Fruit fly (Drosophila melanogaster) whole organism, embryonic: ENCODE measurements around the gene Plod.
A peak's percentile ranks its signal among the peaks of the same experiment; 100 is the strongest.

Experiments used
- Blimp-1 ChIP-seq: fragments of 200-800 bp; sonication (Bioruptor generic); optimal IDR thresholded peaks from 3 replicates; lab custom pipeline; 2018; ENCODE audit warnings: missing biosample characterization, missing genetic modification characterization, mild to moderate bottlenecking, moderate library complexity, missing genetic modification reagents
- CG10267 ChIP-seq: fragments of 200-800 bp; sonication (Bioruptor generic); optimal IDR thresholded peaks from 2 replicates; lab custom pipeline; 2018; ENCODE audit warnings: missing biosample characterization, mild to moderate bottlenecking, missing genetic modification characterization, moderate library complexity
- CG10565 ChIP-seq: fragments of 200-800 bp; sonication (Bioruptor generic); optimal IDR thresholded peaks from 3 replicates; lab custom pipeline; 2016; ENCODE audit warnings: missing biosample characterization, mild to moderate bottlenecking, missing genetic modification characterization
- CG11247 ChIP-seq: fragments of 200-800 bp; sonication (Bioruptor generic); IDR thresholded peaks from 2 replicates; pipeline ENCODE4 v1.3.6; 2022; ENCODE audit warnings: missing biosample characterization, missing genetic modification characterization
- CG11398 ChIP-seq: fragments of 200-800 bp; sonication (Bioruptor generic); optimal IDR thresholded peaks from 2 replicates; lab custom pipeline; 2016; ENCODE audit warnings: missing biosample characterization, missing genetic modification characterization
- CG15269 ChIP-seq: fragments of 200-800 bp; sonication (Bioruptor generic); optimal IDR thresholded peaks from 2 replicates; lab custom pipeline; 2018; ENCODE audit warnings: missing biosample characterization, mild to moderate bottlenecking, missing genetic modification characterization, moderate library complexity
- CG17612 ChIP-seq: fragments of 200-800 bp; sonication (Bioruptor generic); IDR thresholded peaks from 2 replicates; pipeline ENCODE4 v1.3.6; 2022; ENCODE audit warnings: missing biosample characterization, missing genetic modification characterization
- CG30431 ChIP-seq: fragments of 200-800 bp; sonication (Bioruptor generic); optimal IDR thresholded peaks from 2 replicates; lab custom pipeline; 2017; ENCODE audit warnings: missing biosample characterization, missing genetic modification characterization
- CG34376 ChIP-seq: fragments of 200-800 bp; sonication (Bioruptor generic); optimal IDR thresholded peaks from 2 replicates; lab custom pipeline; 2018; ENCODE audit warnings: missing biosample characterization, mild to moderate bottlenecking, missing genetic modification characterization
- CG42726 ChIP-seq: fragments of 200-800 bp; sonication (Bioruptor generic); IDR thresholded peaks from 2 replicates; pipeline ENCODE4 v1.3.6; 2022; ENCODE audit warnings: missing biosample characterization, missing genetic modification characterization; ENCODE audit not compliant: partially characterized antibody
- CG6765 ChIP-seq: fragments of 200-800 bp; sonication (Bioruptor generic); optimal IDR thresholded peaks from 3 replicates; lab custom pipeline; 2017; ENCODE audit warnings: missing biosample characterization, mild to moderate bottlenecking, missing genetic modification characterization
- CG7963 ChIP-seq: fragments of 200-800 bp; sonication (Bioruptor generic); IDR thresholded peaks from 3 replicates; pipeline ENCODE4 v1.3.6; 2022; ENCODE audit warnings: missing biosample characterization, missing genetic modification characterization; ENCODE audit not compliant: partially characterized antibody
- CG8089 ChIP-seq: fragments of 200-800 bp; sonication (Bioruptor generic); optimal IDR thresholded peaks from 3 replicates; lab custom pipeline; 2016; ENCODE audit warnings: missing biosample characterization, missing genetic modification characterization
- CG8359 ChIP-seq: fragments of 200-800 bp; sonication (Bioruptor generic); optimal IDR thresholded peaks from 2 replicates; lab custom pipeline; 2017; ENCODE audit warnings: missing biosample characterization, mild to moderate bottlenecking, missing genetic modification characterization, borderline replicate concordance
- CG8924 ChIP-seq: fragments of 200-800 bp; optimal IDR thresholded peaks from 3 replicates; lab custom pipeline; 2019; ENCODE audit warnings: missing biosample characterization, mild to moderate bottlenecking, missing genetic modification characterization, moderate library complexity
- D19B ChIP-seq: fragments of 200-800 bp; sonication (Bioruptor generic); optimal IDR thresholded peaks from 2 replicates; lab custom pipeline; 2017; ENCODE audit warnings: missing biosample characterization, mild to moderate bottlenecking, missing genetic modification characterization
- Dref ChIP-seq: fragments of 200-800 bp; sonication (Bioruptor generic); IDR thresholded peaks from 2 replicates; pipeline ENCODE4 v1.3.6; 2022; ENCODE audit warnings: missing biosample characterization, missing genetic modification characterization
- Mad ChIP-seq: fragments of 200-800 bp; sonication (Bioruptor generic); optimal IDR thresholded peaks from 2 replicates; lab custom pipeline; 2016; ENCODE audit warnings: missing biosample characterization, missing genetic modification characterization
- NC2α ChIP-seq: fragments of 200-800 bp; sonication (Bioruptor generic); optimal IDR thresholded peaks from 2 replicates; lab custom pipeline; 2016; ENCODE audit warnings: missing biosample characterization, missing genetic modification characterization
- Nf-YB ChIP-seq: fragments of 200-800 bp; sonication (Bioruptor generic); optimal IDR thresholded peaks from 3 replicates; lab custom pipeline; 2019; ENCODE audit warnings: missing biosample characterization, mild to moderate bottlenecking, missing genetic modification characterization, moderate library complexity
- NfI ChIP-seq: fragments of 200-800 bp; sonication (Bioruptor generic); optimal IDR thresholded peaks from 3 replicates; lab custom pipeline; 2018; ENCODE audit warnings: missing biosample characterization, mild to moderate bottlenecking, missing genetic modification characterization, moderate library complexity
- Optix ChIP-seq: fragments of 200-800 bp; sonication (Bioruptor generic); IDR thresholded peaks from 3 replicates; pipeline ENCODE4 v1.3.6; 2022; ENCODE audit warnings: missing biosample characterization, missing genetic modification characterization
- ab ChIP-seq: fragments of 200-800 bp; sonication (Bioruptor generic); optimal IDR thresholded peaks from 2 replicates; lab custom pipeline; 2016; ENCODE audit warnings: missing biosample characterization, missing genetic modification characterization
- ash1 ChIP-seq: fragments of 200-800 bp; sonication (Bioruptor generic); optimal IDR thresholded peaks from 2 replicates; lab custom pipeline; 2018; ENCODE audit warnings: missing biosample characterization, mild to moderate bottlenecking, missing genetic modification characterization
- bowl ChIP-seq: fragments of 200-800 bp; sonication (Bioruptor generic); IDR thresholded peaks from 2 replicates; pipeline ENCODE4 v1.3.6; 2022; ENCODE audit warnings: missing biosample characterization, missing genetic modification characterization
- cas ChIP-seq: fragments of 200-800 bp; sonication (Bioruptor generic); IDR thresholded peaks from 2 replicates; pipeline ENCODE4 v1.3.6; 2022; ENCODE audit warnings: missing biosample characterization, missing genetic modification characterization
- cato ChIP-seq: fragments of 200-800 bp; sonication (Bioruptor generic); optimal IDR thresholded peaks from 2 replicates; lab custom pipeline; 2016; ENCODE audit warnings: missing biosample characterization, missing genetic modification characterization, borderline replicate concordance
- chm ChIP-seq: fragments of 200-800 bp; sonication (Bioruptor generic); IDR thresholded peaks from 2 replicates; pipeline ENCODE4 v1.3.6; 2022; ENCODE audit warnings: missing biosample characterization, missing genetic modification characterization
- corto ChIP-seq: fragments of 200-800 bp; sonication (Bioruptor generic); optimal IDR thresholded peaks from 2 replicates; lab custom pipeline; 2016; ENCODE audit warnings: missing biosample characterization, mild to moderate bottlenecking, missing genetic modification characterization, moderate library complexity
- croc ChIP-seq: fragments of 200-800 bp; sonication (Bioruptor generic); conservative IDR thresholded peaks from 3 replicates; pipeline ENCODE4 v1.3.6; 2022; ENCODE audit warnings: missing biosample characterization, missing genetic modification characterization
- crol ChIP-seq: fragments of 200-800 bp; sonication (Bioruptor generic); IDR thresholded peaks from 2 replicates; pipeline ENCODE4 v1.3.6; 2022; ENCODE audit warnings: missing biosample characterization, missing genetic modification characterization
- crp ChIP-seq, 2 experiments: fragments of 200-800 bp; sonication (Bioruptor generic); optimal IDR thresholded peaks; 2 replicates in 1 of 2; 3 replicates in 1 of 2; lab custom pipeline; 2017; ENCODE audit warnings: missing biosample characterization in 2 of 2, missing genetic modification characterization in 2 of 2, mild to moderate bottlenecking in 1 of 2, moderate library complexity in 1 of 2
- dimm ChIP-seq: fragments of 200-800 bp; sonication (Bioruptor generic); IDR thresholded peaks from 2 replicates; pipeline ENCODE4 v1.3.6; 2022; ENCODE audit warnings: missing biosample characterization, missing genetic modification characterization
- emc ChIP-seq: fragments of 200-800 bp; sonication (Bioruptor generic); optimal IDR thresholded peaks from 2 replicates; lab custom pipeline; 2016; ENCODE audit warnings: missing biosample characterization, missing genetic modification characterization
- esg ChIP-seq: fragments of 200-800 bp; sonication (Bioruptor generic); conservative IDR thresholded peaks from 2 replicates; pipeline ENCODE4 v1.3.6; 2022; ENCODE audit warnings: missing biosample characterization, missing genetic modification characterization
- fd102C ChIP-seq: fragments of 200-800 bp; sonication (Bioruptor generic); optimal IDR thresholded peaks from 2 replicates; lab custom pipeline; 2018; ENCODE audit warnings: missing biosample characterization, mild to moderate bottlenecking, missing genetic modification characterization, moderate library complexity
- fd64A ChIP-seq: fragments of 200-800 bp; sonication (Bioruptor generic); optimal IDR thresholded peaks from 3 replicates; lab custom pipeline; 2018; ENCODE audit warnings: missing biosample characterization, mild to moderate bottlenecking, missing genetic modification characterization
- gt ChIP-seq: fragments of 200-800 bp; sonication (Bioruptor generic); IDR thresholded peaks from 2 replicates; pipeline ENCODE4 v1.3.6; 2022; ENCODE audit warnings: missing biosample characterization, missing genetic modification characterization
- org-1 ChIP-seq: fragments of 200-800 bp; sonication (Bioruptor generic); optimal IDR thresholded peaks from 2 replicates; lab custom pipeline; 2017; ENCODE audit warnings: missing biosample characterization, missing genetic modification characterization
- p53 ChIP-seq: fragments of 200-800 bp; sonication (Bioruptor generic); optimal IDR thresholded peaks from 2 replicates; lab custom pipeline; 2016; ENCODE audit warnings: missing biosample characterization, missing genetic modification characterization
- pum ChIP-seq: fragments of 200-800 bp; sonication (Bioruptor generic); optimal IDR thresholded peaks from 2 replicates; lab custom pipeline; 2016; ENCODE audit warnings: missing biosample characterization, missing genetic modification characterization
- sc ChIP-seq, 3 experiments: fragments of >200 bp in 2 of 3; fragments of 200-800 bp in 1 of 3; sonication (Bioruptor generic) in 1 of 3; optimal IDR thresholded peaks; 2 replicates in 2 of 3; 3 replicates in 1 of 3; lab custom pipeline; 2017; ENCODE audit warnings: mild to moderate bottlenecking in 1 of 3, missing biosample characterization in 1 of 3, missing genetic modification characterization in 1 of 3, missing genetic modification reagents in 1 of 3
- tap ChIP-seq: fragments of 200-800 bp; optimal IDR thresholded peaks from 3 replicates; lab custom pipeline; 2019; ENCODE audit warnings: missing biosample characterization, mild to moderate bottlenecking, missing genetic modification characterization, moderate library complexity
- tio ChIP-seq: fragments of 200-800 bp; sonication (Bioruptor generic); optimal IDR thresholded peaks from 2 replicates; lab custom pipeline; 2017; ENCODE audit warnings: missing biosample characterization, missing genetic modification characterization, inconsistent platforms
- vfl ChIP-seq: fragments of 200-800 bp; sonication (Bioruptor generic); optimal IDR thresholded peaks from 2 replicates; lab custom pipeline; 2016; ENCODE audit warnings: missing biosample characterization, missing genetic modification characterization
- vvl ChIP-seq: fragments of 200-800 bp; sonication (Bioruptor generic); IDR thresholded peaks from 2 replicates; pipeline ENCODE4 v1.3.6; 2022; ENCODE audit warnings: missing biosample characterization, missing genetic modification characterization
- wor ChIP-seq: fragments of 200-800 bp; sonication (Bioruptor generic); IDR thresholded peaks from 2 replicates; pipeline ENCODE4 v1.3.6; 2022; ENCODE audit warnings: missing biosample characterization, missing genetic modification characterization

Gene Plod

DNA sequence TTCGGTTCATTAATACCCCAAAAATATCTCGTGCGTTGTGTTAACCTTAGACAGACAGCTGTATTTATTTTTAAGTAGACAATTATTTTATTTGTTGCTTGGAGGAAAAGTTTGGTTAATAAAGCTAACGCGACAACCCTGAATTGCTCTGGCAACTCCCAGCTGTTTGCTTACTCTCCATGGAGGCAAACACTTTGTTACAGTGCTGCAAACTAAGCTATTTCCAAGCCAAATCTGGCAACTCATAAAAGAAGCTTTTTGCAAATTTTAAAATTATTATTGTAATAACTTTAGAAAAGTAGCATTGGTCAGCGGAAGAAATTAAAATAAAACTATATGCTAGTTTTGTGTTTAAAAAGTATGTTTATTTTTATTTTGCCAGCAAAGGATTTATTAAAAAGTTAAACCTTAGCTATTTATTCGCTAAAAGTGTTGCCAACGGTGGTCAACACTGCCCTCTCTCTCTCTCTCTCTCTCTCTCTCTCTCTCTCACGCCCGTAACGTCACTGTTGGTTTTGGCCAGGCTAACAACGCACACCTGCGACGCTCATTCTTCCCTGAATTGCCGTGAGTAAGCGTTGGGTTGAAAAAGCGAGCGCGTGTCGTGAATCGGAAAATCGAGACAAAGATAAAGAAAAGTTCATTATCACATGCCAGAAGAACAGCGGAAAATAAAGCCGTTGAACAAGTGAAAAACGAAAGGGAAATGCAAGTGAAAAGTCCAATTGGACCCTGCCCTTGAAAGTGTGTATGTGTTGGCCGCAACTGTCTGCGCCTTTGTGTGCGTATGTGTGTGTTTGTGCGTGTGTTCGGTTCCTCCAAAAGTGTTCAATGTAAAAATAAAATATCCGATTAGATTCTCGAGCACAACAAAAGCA is 9.7 kb upstream of the Plod start (continued):
- TF ChIP-seq crol (GFP tag; lab: Robert Waterston, UW) (peak; percentile 38; the same call in 1 of the 2 replicates), gt (peak; percentile 29; the same call in 1 of the 2 replicates), Blimp-1 (GFP tag; lab: Kevin White, UChicago) (peak; percentile 98), corto (GFP tag; lab: Kevin White, UChicago) (peak; percentile 87), cato (GFP tag; lab: Kevin White, UChicago) (peak; percentile 66), vvl (GFP tag; lab: Robert Waterston, UW) (peak; percentile 98), tio (GFP tag; lab: Kevin White, UChicago) (no peak), sc (optimal IDR thresholded peaks at IDR 0.05; lab: Kevin White, UChicago) (no peak), sc (GFP tag; optimal IDR thresholded peaks at IDR 0.05; lab: Kevin White, UChicago) (peak; percentile 71), bowl (GFP tag; lab: Robert Waterston, UW) (peak; percentile 82), croc (peak; percentile 57; the same call in 2 of the 3 replicates), fd64A (GFP tag; lab: Kevin White, UChicago) (peak; percentile 77), CG10267 (tag; lab: Kevin White, UChicago) (peak; percentile 70), ash1 (peak; percentile 75), CG15269 (tag; lab: Kevin White, UChicago) (peak; percentile 85), crp (GFP tag; optimal IDR thresholded peaks at IDR 0.05; lab: Kevin White, UChicago) (peak in 1 of 2 experiments; percentile 76), CG34376 (peak; percentile 74), NfI (GFP tag; lab: Kevin White, UChicago) (peak; percentile 85), CG8359 (GFP tag; lab: Kevin White, UChicago) (peak; percentile 48), Mad (peak; percentile 64), CG17612 (GFP tag; lab: Robert Waterston, UW) (peak; percentile 86), esg (GFP tag; lab: Robert Waterston, UW) (peak; percentile 78), Optix (GFP tag; lab: Robert Waterston, UW) (peak; percentile 91), fd102C (GFP tag; lab: Kevin White, UChicago) (no peak), CG30431 (GFP tag; lab: Kevin White, UChicago) (peak; percentile 70), CG42726 (GFP tag; lab: Robert Waterston, UW) (0 out of 2 replicates have a peak, but pooled peaks have one; percentile 4), Nf-YB (GFP tag; lab: Kevin White, UChicago) (peak; percentile 48), chm (GFP tag; lab: Robert Waterston, UW) (peak; percentile 96), CG6765 (GFP tag; lab: Kevin White, UChicago) (peak; percentile 89), p53 (GFP tag; lab: Kevin White, UChicago) (peak; percentile 78), ab (peak; percentile 58), CG7963 (GFP tag; lab: Robert Waterston, UW) (no peak), CG8924 (tag; lab: Kevin White, UChicago) (peak; percentile 88), cas (peak; percentile 91), CG10565 (GFP tag; lab: Kevin White, UChicago) (peak; percentile 40), CG11398 (GFP tag; lab: Kevin White, UChicago) (peak; percentile 88), pum (GFP tag; lab: Kevin White, UChicago) (peak; percentile 85), NC2α (GFP tag; lab: Kevin White, UChicago) (peak; percentile 82), Dref (GFP tag; lab: Robert Waterston, UW) (no peak), D19B (GFP tag; lab: Kevin White, UChicago) (peak; percentile 84), CG8089 (GFP tag; lab: Kevin White, UChicago) (peak; percentile 79), dimm (GFP tag; lab: Robert Waterston, UW) (0 out of 2 replicates have a peak, but pooled peaks have one; percentile 8), wor (GFP tag; lab: Robert Waterston, UW) (peak; percentile 75), CG11247 (GFP tag; lab: Robert Waterston, UW) (peak; percentile 93), emc (GFP tag; lab: Kevin White, UChicago) (peak; percentile 69), tap (tag; lab: Kevin White, UChicago) (peak; percentile 82), vfl (peak; percentile 91), org-1 (GFP tag; lab: Kevin White, UChicago) (peak; percentile 83)
